Worm (Caenorhabditis elegans): Measurements from ENCODE around the gene chil-2.

ce11 chrII:9891031-9891689 is 16.8 kb upstream of the chil-2 start, which contains the start of gene vgln-1:
- no peak for TF ChIP-seq him-1 (tag; optimal IDR thresholded peaks at IDR 0.05)
- no peak for TF ChIP-seq F49E8.2 (tag; optimal IDR thresholded peaks at IDR 0.05; ENCODE audit: insufficient read depth)
- no peak for TF ChIP-seq snpc-4 (GFP tag; optimal IDR thresholded peaks at IDR 0.05)
- no peak for TF ChIP-seq snpc-4 (tag; optimal IDR thresholded peaks at IDR 0.05)
- no peak for TF ChIP-seq attf-5 (GFP tag; optimal IDR thresholded peaks at IDR 0.05)
- TF ChIP-seq sea-2 (GFP tag; IDR thresholded peaks at IDR 0.05): no peak
- no peak for TF ChIP-seq F39B2.1 (GFP tag; IDR thresholded peaks at IDR 0.05)
- TF ChIP-seq lsl-1 (GFP tag; optimal IDR thresholded peaks at IDR 0.05): no peak

Data from whole organism, young adult.